Fruit fly (Drosophila melanogaster): ENCODE measurements around the gene Mau2.

Mau2 gene

DNA sequence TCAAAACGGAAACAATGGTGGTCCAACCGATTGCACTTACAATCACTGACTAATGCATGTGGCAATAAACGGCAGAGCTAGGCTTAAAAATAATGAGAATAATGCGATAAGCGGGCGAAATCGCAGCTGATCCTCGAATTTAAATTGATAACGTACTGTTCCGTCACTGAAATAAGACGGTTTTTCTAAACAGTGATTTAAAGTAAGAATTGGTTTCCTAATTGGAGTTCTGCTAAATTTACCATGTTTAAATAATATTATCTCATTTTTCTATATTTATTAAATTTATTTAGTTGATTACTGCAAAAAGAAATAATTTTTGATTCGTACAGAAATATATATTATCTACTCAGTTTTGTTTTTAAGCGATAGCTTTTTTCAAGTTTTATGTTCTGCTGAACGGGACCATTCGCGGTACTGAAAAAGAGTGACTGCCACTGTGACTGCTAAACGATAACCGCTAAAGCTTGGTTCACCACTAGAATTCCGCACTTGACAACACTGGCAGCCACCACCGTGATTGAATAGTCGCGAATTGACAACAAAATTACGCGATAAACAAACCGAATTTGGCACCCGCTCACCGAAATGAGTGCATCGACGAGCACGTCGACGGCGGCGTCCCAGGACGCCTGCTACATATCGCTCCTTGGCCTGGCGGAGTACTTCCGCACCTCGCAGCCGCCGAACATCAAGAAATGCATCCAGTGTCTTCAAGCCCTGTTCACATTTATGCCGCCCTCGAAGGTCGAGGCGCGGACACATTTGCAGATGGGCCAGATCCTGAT, at the start of gene Mau2, which contains the start of gene Spn88Eb:
Gene Mau2 (plus strand): TSS at position 493 of the 788 bp plus-strand sequence.
Gene Spn88Eb (minus strand): TSS at position 51 of the 788 bp plus-strand sequence.
- TF ChIP-seq Pif1B (GFP tag; optimal IDR thresholded peaks at IDR 0.05), result no peak
- peak; percentile 68; the same call in 2 of the 3 replicates for TF ChIP-seq fd96Ca (GFP tag; IDR thresholded peaks at IDR 0.05)
- TF ChIP-seq CG8301 (tag; optimal IDR thresholded peaks at IDR 0.05), result no peak
- TF ChIP-seq CG10348 (GFP tag; IDR thresholded peaks at IDR 0.05), result no peak
- peak; percentile 32 for TF ChIP-seq CG15710 (tag; optimal IDR thresholded peaks at IDR 0.05)
- no peak for TF ChIP-seq CG13204 (GFP tag; optimal IDR thresholded peaks at IDR 0.05)
- no peak for TF ChIP-seq D1 (tag; optimal IDR thresholded peaks at IDR 0.05)
- peak; percentile 71 for TF ChIP-seq CG4496 (GFP tag; IDR thresholded peaks at IDR 0.05)
- no peak for TF ChIP-seq gl (tag; optimal IDR thresholded peaks at IDR 0.05)
- TF ChIP-seq CG8159 (tag; optimal IDR thresholded peaks at IDR 0.05), result no peak
- TF ChIP-seq EcR (GFP tag; optimal IDR thresholded peaks at IDR 0.05), result no peak
- TF ChIP-seq CG34367 (tag; optimal IDR thresholded peaks at IDR 0.05), result no peak
- no peak for TF ChIP-seq CG17806 (tag; optimal IDR thresholded peaks at IDR 0.05)
- no peak for TF ChIP-seq CG14655 (GFP tag; optimal IDR thresholded peaks at IDR 0.05)
- TF ChIP-seq Pif1A (GFP tag; optimal IDR thresholded peaks at IDR 0.05), result no peak
- TF ChIP-seq Snoo (tag; optimal IDR thresholded peaks at IDR 0.05), result peak; percentile 34
- peak; percentile 68 for TF ChIP-seq Ets98B (GFP tag; IDR thresholded peaks at IDR 0.05)
- no peak for TF ChIP-seq CG9948 (tag; optimal IDR thresholded peaks at IDR 0.05)
- TF ChIP-seq CG32121 (GFP tag; IDR thresholded peaks at IDR 0.05), result 0 out of 2 replicates have a peak, but pooled peaks have one; percentile 24
- TF ChIP-seq rn (GFP tag; IDR thresholded peaks at IDR 0.05), result peak; percentile 32; the same call in 1 of the 2 replicates
- TF ChIP-seq CG12605 (GFP tag; IDR thresholded peaks at IDR 0.05), result no peak; the same call in 1 of the 2 replicates

DNA sequence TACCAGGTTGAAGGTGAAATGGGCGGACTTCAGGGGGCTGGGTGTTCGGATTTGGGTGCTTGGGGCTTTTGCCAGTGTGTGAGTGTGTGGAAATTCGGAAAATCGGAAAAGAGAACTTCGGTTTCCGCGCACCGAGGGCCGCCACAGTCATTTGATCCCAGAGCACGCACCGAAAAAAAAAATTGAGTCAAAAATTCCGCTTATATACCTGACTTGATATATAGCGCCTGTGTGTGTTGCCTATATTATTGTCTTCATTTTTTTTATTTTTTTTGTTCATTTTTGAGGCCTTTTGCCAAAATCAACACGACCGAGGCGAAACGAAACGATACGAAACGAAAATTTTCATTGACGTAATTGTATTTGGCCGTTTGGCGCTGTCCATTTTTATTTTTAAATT, 31.8 kb upstream of the Mau2 start:
- TF ChIP-seq CG32121 (GFP tag; IDR thresholded peaks at IDR 0.05), result 0 out of 2 replicates have a peak, but pooled peaks have one; percentile 28
- no peak for TF ChIP-seq rn (GFP tag; IDR thresholded peaks at IDR 0.05)

DNA sequence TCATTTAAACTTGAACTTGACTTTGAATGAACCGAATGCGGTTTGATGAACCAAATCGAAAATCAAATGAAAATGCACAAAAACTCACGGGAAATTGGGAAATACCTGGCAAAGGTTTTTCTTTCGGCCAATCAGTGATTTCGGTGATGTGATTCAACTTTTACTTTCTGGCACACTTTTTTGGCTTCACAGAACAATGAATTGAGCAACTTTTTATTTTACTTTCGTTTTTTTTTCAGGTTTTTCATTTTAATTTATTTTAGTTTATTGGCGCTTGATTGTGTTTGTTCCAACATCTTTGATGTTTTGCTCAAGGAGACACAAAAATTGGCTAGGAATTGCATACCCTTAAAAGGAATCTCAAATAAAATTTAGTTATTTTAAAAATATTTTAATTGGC, 27.5 kb upstream of the Mau2 start, which contains the start of gene Mf:
Gene Mf (minus strand): TSS at position 44 of the 400 bp plus-strand sequence.
- no peak for TF ChIP-seq Snoo (tag; optimal IDR thresholded peaks at IDR 0.05)
- no peak for TF ChIP-seq CG8159 (tag; optimal IDR thresholded peaks at IDR 0.05)
- TF ChIP-seq CG10348 (GFP tag; IDR thresholded peaks at IDR 0.05), result no peak
- no peak for TF ChIP-seq Pif1B (GFP tag; optimal IDR thresholded peaks at IDR 0.05)
- no peak for TF ChIP-seq Pif1A (GFP tag; optimal IDR thresholded peaks at IDR 0.05)
- no peak for TF ChIP-seq EcR (GFP tag; optimal IDR thresholded peaks at IDR 0.05)
- no peak for TF ChIP-seq Ets98B (GFP tag; IDR thresholded peaks at IDR 0.05)
- TF ChIP-seq CG34367 (tag; optimal IDR thresholded peaks at IDR 0.05), result no peak
- TF ChIP-seq CG9948 (tag; optimal IDR thresholded peaks at IDR 0.05), result no peak
- no peak for TF ChIP-seq CG17806 (tag; optimal IDR thresholded peaks at IDR 0.05)
- no peak for TF ChIP-seq CG8301 (tag; optimal IDR thresholded peaks at IDR 0.05)
- TF ChIP-seq CG13204 (GFP tag; optimal IDR thresholded peaks at IDR 0.05), result no peak
- TF ChIP-seq D1 (tag; optimal IDR thresholded peaks at IDR 0.05), result no peak
- no peak for TF ChIP-seq CG4496 (GFP tag; IDR thresholded peaks at IDR 0.05)

DNA sequence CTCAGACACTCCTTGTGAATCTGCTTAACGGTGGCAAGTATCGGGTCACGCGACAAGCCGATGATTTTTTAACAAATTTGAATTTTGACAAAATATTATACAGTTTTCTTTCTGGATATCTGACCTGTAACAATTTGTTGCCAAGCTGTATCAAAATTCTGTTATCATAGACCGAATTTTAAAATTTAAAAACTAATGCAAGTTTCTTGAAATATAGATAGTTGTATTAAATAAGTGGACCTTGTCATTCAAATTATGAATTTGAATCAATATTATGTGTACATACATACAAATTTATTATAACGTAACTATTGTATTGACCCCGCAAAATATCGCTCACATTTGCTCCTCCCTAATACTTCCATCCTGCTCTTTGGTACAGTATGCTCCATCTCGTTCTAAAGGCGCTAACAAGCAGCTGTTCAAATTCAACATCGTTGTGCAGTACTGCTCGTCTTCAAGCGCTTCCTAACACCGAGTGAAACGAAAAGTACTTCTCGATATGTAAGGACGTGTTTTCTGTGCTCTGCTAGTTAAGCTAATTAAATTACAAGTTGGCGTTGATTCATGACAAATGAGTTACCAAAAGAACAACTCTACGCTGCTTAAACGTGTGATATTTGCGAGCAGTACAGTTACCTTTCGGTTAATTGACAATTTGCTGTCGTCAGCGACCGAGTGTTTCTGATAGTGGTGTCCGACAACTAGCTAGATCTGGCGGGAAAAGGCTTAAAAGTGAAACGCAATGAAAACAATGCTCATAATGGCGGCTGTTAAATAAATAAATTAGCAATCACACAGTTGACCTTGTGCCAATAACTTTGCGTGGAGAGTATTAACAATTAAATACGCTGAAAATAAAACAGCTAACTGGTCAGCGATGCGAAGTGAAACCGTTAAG, 12.6 kb upstream of the Mau2 start, which contains the start of the genes Kpc1 and CG42542:
Gene Kpc1 (minus strand): TSS at position 77 of the 901 bp plus-strand sequence.
Gene CG42542 (plus strand): TSS at position 465 of the 901 bp plus-strand sequence.
- TF ChIP-seq fd96Ca (GFP tag; IDR thresholded peaks at IDR 0.05), result 0 out of 3 replicates have a peak, but pooled peaks have one; percentile 40
- peak; percentile 29 for TF ChIP-seq CG8301 (tag; optimal IDR thresholded peaks at IDR 0.05)
- peak; percentile 43 for TF ChIP-seq CG15710 (tag; optimal IDR thresholded peaks at IDR 0.05)
- TF ChIP-seq Pif1B (GFP tag; optimal IDR thresholded peaks at IDR 0.05), result no peak
- TF ChIP-seq Snoo (tag; optimal IDR thresholded peaks at IDR 0.05), result no peak
- peak; percentile 10 for TF ChIP-seq Pif1A (GFP tag; optimal IDR thresholded peaks at IDR 0.05)
- peak; percentile 50 for TF ChIP-seq CG17806 (tag; optimal IDR thresholded peaks at IDR 0.05)
- TF ChIP-seq D1 (tag; optimal IDR thresholded peaks at IDR 0.05), result no peak
- TF ChIP-seq CG4496 (GFP tag; IDR thresholded peaks at IDR 0.05), result peak; percentile 69
- TF ChIP-seq CG32121 (GFP tag; IDR thresholded peaks at IDR 0.05), result peak; percentile 44; the same call in 1 of the 2 replicates
- TF ChIP-seq CG34367 (tag; optimal IDR thresholded peaks at IDR 0.05), result peak; percentile 30
- no peak for TF ChIP-seq CG13204 (GFP tag; optimal IDR thresholded peaks at IDR 0.05)
- TF ChIP-seq CG8159 (tag; optimal IDR thresholded peaks at IDR 0.05), result peak; percentile 58
- TF ChIP-seq CG12605 (GFP tag; IDR thresholded peaks at IDR 0.05), result 0 out of 2 replicates have a peak, but pooled peaks have one; percentile 23

DNA sequence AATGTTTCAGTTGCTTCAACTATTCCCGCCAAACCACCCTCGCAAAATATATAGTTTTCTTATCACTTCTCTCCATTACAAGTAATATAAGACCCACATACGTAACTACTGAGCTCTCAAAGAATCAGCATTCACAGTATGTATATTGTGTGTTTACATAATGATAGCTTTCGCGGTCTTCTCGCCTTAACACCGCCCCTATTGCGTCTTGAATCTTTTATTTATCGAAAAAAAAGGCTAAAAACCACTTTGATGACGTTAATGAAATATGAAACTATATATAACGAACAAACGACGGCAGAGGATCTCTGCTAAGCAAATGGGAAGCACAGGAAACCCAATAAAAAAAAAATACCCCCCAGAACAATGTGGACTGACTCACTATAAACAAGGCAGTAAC, 11.6 kb upstream of the Mau2 start:
- TF ChIP-seq CG9948 (tag; optimal IDR thresholded peaks at IDR 0.05) (no peak), gl (tag; optimal IDR thresholded peaks at IDR 0.05) (peak; percentile 6)

Data from whole organism, pupa.